Comparison of ENCODE assay signal across 2 fruit fly cellular contexts in the genomic region with DNA sequence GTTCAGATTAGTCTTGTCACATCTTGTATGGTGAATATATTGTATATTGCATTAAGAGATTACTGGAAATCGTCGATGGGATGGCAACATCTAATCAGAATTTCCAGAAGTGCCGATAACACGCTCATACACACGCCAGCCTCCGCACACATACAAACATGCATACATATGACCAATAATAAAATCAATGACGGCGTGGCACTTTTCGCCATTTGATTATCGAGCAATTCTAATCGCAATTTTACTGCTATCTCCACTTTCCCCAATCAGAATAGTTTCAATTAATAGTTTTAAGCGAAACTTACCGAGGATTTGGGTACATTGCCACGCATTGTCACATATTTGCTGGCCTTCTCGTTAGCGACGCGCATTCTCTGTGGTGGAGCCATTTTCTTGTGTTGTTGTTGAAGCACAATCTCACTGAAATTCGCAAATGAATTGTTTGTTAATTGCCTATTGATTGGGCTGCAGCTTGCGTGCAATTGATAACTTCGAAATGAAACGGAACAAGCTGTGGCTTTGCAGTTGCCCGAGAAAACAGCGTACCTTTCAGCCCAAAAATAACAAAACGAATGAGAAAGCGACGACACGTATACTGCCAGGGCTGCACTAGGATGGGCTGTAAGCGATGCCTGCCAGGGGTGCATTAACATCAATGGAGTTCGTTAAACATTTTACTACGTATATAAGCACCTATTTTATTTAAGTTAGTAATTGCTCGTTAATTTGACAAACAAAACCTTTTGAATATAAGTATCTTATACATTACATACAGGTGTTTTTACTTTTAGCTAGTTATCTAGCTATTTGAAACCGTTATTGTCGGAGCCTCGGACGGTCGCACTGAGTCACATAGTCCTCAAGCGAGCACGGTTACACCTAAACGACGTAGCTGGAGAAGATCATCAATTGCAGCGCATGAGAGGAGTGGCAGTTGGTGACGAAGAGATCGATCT.
TF ChIP-seq lines count a peak whose summit lies in the region.

A gene (minus strand): TSS at position 601 of the 956 bp plus-strand sequence.
A gene (plus strand): TSS at position 644 of the 956 bp plus-strand sequence.

TF ChIP-seq in whole organism, embryonic, 481 proteins besides CTCF, POLR2A, EP300 and RAD21 (continued from another document and continues in another):
- TF ChIP-seq CG32532 (GFP tag; IDR thresholded peaks at IDR 0.05; lab: Robert Waterston, UW) (peak; percentile 81), CG11695 (GFP tag; IDR thresholded peaks at IDR 0.05; lab: Robert Waterston, UW) (peak; percentile 73), CG10565 (GFP tag; optimal IDR thresholded peaks at IDR 0.05; lab: Kevin White, UChicago) (peak; percentile 26), gsb-n (tag; optimal IDR thresholded peaks at IDR 0.05; lab: Kevin White, UChicago) (no peak), CG7556 (GFP tag; optimal IDR thresholded peaks at IDR 0.05; lab: Kevin White, UChicago) (peak; percentile 60), stc (GFP tag; IDR thresholded peaks at IDR 0.05; lab: Robert Waterston, UW) (peak; percentile 62), aop (GFP tag; IDR thresholded peaks at IDR 0.05; lab: Robert Waterston, UW) (no peak), CG10321 (GFP tag; IDR thresholded peaks at IDR 0.05; lab: Robert Waterston, UW) (no peak), CG31224 (GFP tag; IDR thresholded peaks at IDR 0.05; lab: Robert Waterston, UW) (peak; percentile 66), ac (GFP tag; optimal IDR thresholded peaks at IDR 0.05; lab: Kevin White, UChicago) (no peak), CG11085 (GFP tag; IDR thresholded peaks at IDR 0.05; lab: Robert Waterston, UW) (0 out of 2 replicates have a peak, but pooled peaks have one; percentile 27), HmgD (GFP tag; optimal IDR thresholded peaks at IDR 0.05; lab: Kevin White, UChicago) (peak; percentile 65), CG7987 (GFP tag; optimal IDR thresholded peaks at IDR 0.05; lab: Kevin White, UChicago) (peak; percentile 74), CG31441 (GFP tag; IDR thresholded peaks at IDR 0.05; lab: Robert Waterston, UW) (no peak), CG9932 (GFP tag; IDR thresholded peaks at IDR 0.05; lab: Robert Waterston, UW) (peak; percentile 88), onecut (GFP tag; IDR thresholded peaks at IDR 0.05; lab: Robert Waterston, UW) (peak; percentile 30), CG13775 (GFP tag; optimal IDR thresholded peaks at IDR 0.05; lab: Kevin White, UChicago) (peak; percentile 80), CG11560 (tag; IDR thresholded peaks at IDR 0.05; lab: Robert Waterston, UW) (no peak), fru (optimal IDR thresholded peaks at IDR 0.05; lab: Kevin White, UChicago) (no peak), Taf1 (GFP tag; IDR thresholded peaks at IDR 0.05; lab: Robert Waterston, UW) (peak; percentile 49; the same call in 1 of the 2 replicates), hth (optimal IDR thresholded peaks at IDR 0.05; lab: Kevin White, UChicago) (no peak), dysf (GFP tag; IDR thresholded peaks at IDR 0.05; lab: Robert Waterston, UW) (peak; percentile 74), CG13624 (GFP tag; optimal IDR thresholded peaks at IDR 0.05; lab: Kevin White, UChicago) (peak; percentile 80), CG3838 (GFP tag; optimal IDR thresholded peaks at IDR 0.05; lab: Kevin White, UChicago) (peak; percentile 53), Nf-YB (GFP tag; optimal IDR thresholded peaks at IDR 0.05; lab: Kevin White, UChicago) (peak; percentile 42), CG3281 (GFP tag; optimal IDR thresholded peaks at IDR 0.05; lab: Kevin White, UChicago) (peak; percentile 83), stwl (tag; optimal IDR thresholded peaks at IDR 0.05; lab: Kevin White, UChicago) (peak; percentile 60), CG6765 (GFP tag; optimal IDR thresholded peaks at IDR 0.05; lab: Kevin White, UChicago) (no peak), CG12391 (tag; optimal IDR thresholded peaks at IDR 0.05; lab: Kevin White, UChicago) (peak; percentile 91), peb (GFP tag; IDR thresholded peaks at IDR 0.05; lab: Robert Waterston, UW) (no peak), CG17829 (tag; optimal IDR thresholded peaks at IDR 0.05; lab: Kevin White, UChicago) (peak; percentile 87), CG33213 (GFP tag; optimal IDR thresholded peaks at IDR 0.05; lab: Kevin White, UChicago) (peak; percentile 81), CG14860 (GFP tag; IDR thresholded peaks at IDR 0.05; lab: Robert Waterston, UW; ENCODE audit: partially characterized antibody) (no peak), Sry-β (GFP tag; optimal IDR thresholded peaks at IDR 0.05; lab: Kevin White, UChicago) (peak; percentile 87), Rfx (GFP tag; IDR thresholded peaks at IDR 0.05; lab: Robert Waterston, UW) (peak; percentile 77), CG7357 (GFP tag; IDR thresholded peaks at IDR 0.05; lab: Robert Waterston, UW) (peak; percentile 46; the same call in 1 of the 3 replicates), sob (GFP tag; IDR thresholded peaks at IDR 0.05; lab: Robert Waterston, UW) (peak; percentile 82), Meics (GFP tag; optimal IDR thresholded peaks at IDR 0.05; lab: Kevin White, UChicago) (peak; percentile 78), CG18599 (GFP tag; optimal IDR thresholded peaks at IDR 0.05; lab: Kevin White, UChicago) (peak; percentile 87), corto (GFP tag; optimal IDR thresholded peaks at IDR 0.05; lab: Kevin White, UChicago) (no peak), bigmax (GFP tag; optimal IDR thresholded peaks at IDR 0.05; lab: Kevin White, UChicago) (no peak), esg (GFP tag; conservative IDR thresholded peaks at IDR 0.05; lab: Robert Waterston, UW) (peak; percentile 65), CG2120 (GFP tag; optimal IDR thresholded peaks at IDR 0.05; lab: Kevin White, UChicago) (peak; percentile 90), CG13894 (tag; optimal IDR thresholded peaks at IDR 0.05; lab: Kevin White, UChicago) (no peak), CG12104 (GFP tag; optimal IDR thresholded peaks at IDR 0.05; lab: Kevin White, UChicago) (peak; percentile 53), z (GFP tag; IDR thresholded peaks at IDR 0.05; lab: Robert Waterston, UW) (0 out of 3 replicates have a peak, but pooled peaks have one; percentile 34), CG15269 (tag; optimal IDR thresholded peaks at IDR 0.05; lab: Kevin White, UChicago) (no peak), Ravus (GFP tag; IDR thresholded peaks at IDR 0.05; lab: Robert Waterston, UW) (no peak), Fer1 (GFP tag; optimal IDR thresholded peaks at IDR 0.05; lab: Kevin White, UChicago) (peak; percentile 77), insv (GFP tag; optimal IDR thresholded peaks at IDR 0.05; lab: Kevin White, UChicago) (peak in 1 of 2 experiments; percentile 91), ato (GFP tag; IDR thresholded peaks at IDR 0.05; lab: Robert Waterston, UW; ENCODE audit: partially characterized antibody) (no peak), dmrt11E (tag; optimal IDR thresholded peaks at IDR 0.05; lab: Kevin White, UChicago) (peak; percentile 67), so (GFP tag; IDR thresholded peaks at IDR 0.05; lab: Robert Waterston, UW) (no peak), sim (GFP tag; IDR thresholded peaks at IDR 0.05; lab: Robert Waterston, UW) (no peak), salm (tag; optimal IDR thresholded peaks at IDR 0.05; lab: Kevin White, UChicago) (peak; percentile 26), vnd (GFP tag; IDR thresholded peaks at IDR 0.05; lab: Robert Waterston, UW; ENCODE audit: partially characterized antibody) (no peak), Mes4 (GFP tag; optimal IDR thresholded peaks at IDR 0.05; lab: Kevin White, UChicago) (peak; percentile 80), Hr3 (GFP tag; optimal IDR thresholded peaks at IDR 0.05; lab: Kevin White, UChicago) (peak; percentile 70), scrt (GFP tag; optimal IDR thresholded peaks at IDR 0.05; lab: Kevin White, UChicago) (peak; percentile 76)

TF ChIP-seq in whole organism, prepupa, 60 proteins besides CTCF, POLR2A, EP300 and RAD21 (continued from another document):
- TF ChIP-seq achi (GFP tag; optimal IDR thresholded peaks at IDR 0.05; lab: Kevin White, UChicago) (peak; percentile 60), ss (GFP tag; optimal IDR thresholded peaks at IDR 0.05; lab: Kevin White, UChicago) (no peak), Eip93F (GFP tag; optimal IDR thresholded peaks at IDR 0.05; lab: Kevin White, UChicago) (peak; percentile 78), CG11294 (GFP tag; IDR thresholded peaks at IDR 0.05; lab: Robert Waterston, UW) (peak; percentile 22; the same call in 1 of the 2 replicates), CG6808 (GFP tag; optimal IDR thresholded peaks at IDR 0.05; lab: Kevin White, UChicago) (no peak), CG31627 (GFP tag; optimal IDR thresholded peaks at IDR 0.05; lab: Kevin White, UChicago) (peak; percentile 78), CG4318 (GFP tag; optimal IDR thresholded peaks at IDR 0.05; lab: Kevin White, UChicago) (no peak), CG8119 (GFP tag; IDR thresholded peaks at IDR 0.05; lab: Robert Waterston, UW) (peak; percentile 32; the same call in 1 of the 3 replicates), CG1621 (tag; optimal IDR thresholded peaks at IDR 0.05; lab: Kevin White, UChicago) (peak; percentile 48), vri (GFP tag; optimal IDR thresholded peaks at IDR 0.05; lab: Kevin White, UChicago) (no peak), CG6854 (GFP tag; optimal IDR thresholded peaks at IDR 0.05; lab: Kevin White, UChicago) (peak; percentile 71), Eip75B (GFP tag; optimal IDR thresholded peaks at IDR 0.05; lab: Kevin White, UChicago) (no peak), fd59A (GFP tag; optimal IDR thresholded peaks at IDR 0.05; lab: Kevin White, UChicago) (peak; percentile 11), CG6163 (GFP tag; IDR thresholded peaks at IDR 0.05; lab: Robert Waterston, UW) (peak; percentile 65)
